Worm (Caenorhabditis elegans) whole organism, L4 larva: Measurements from ENCODE around the gene T12G3.2.

Source experiments
- ceh-28 ChIP-seq: fragments of 150-350 bp; optimal IDR thresholded peaks from 2 replicates; lab custom pipeline; 2014; ENCODE audit warnings: missing biosample characterization, missing genetic modification reagents, missing genetic modification characterization
- daf-8 ChIP-seq: fragments of 200-800 bp; sonication (Bioruptor generic); IDR thresholded peaks from 2 replicates; pipeline ENCODE4 v1.3.6; 2022; ENCODE audit warnings: missing genetic modification characterization, missing compliant biosample characterization
- mxl-3 ChIP-seq: fragments of 200-800 bp; sonication (Bioruptor generic); optimal IDR thresholded peaks from 2 replicates; lab custom pipeline; 2018; ENCODE audit warnings: mild to moderate bottlenecking, missing genetic modification characterization, missing compliant biosample characterization
- nhr-237 ChIP-seq: sonication (generic microtip); optimal IDR thresholded peaks from 2 replicates; lab custom pipeline; 2017; ENCODE audit warnings: missing biosample characterization, missing genetic modification characterization

DNA sequence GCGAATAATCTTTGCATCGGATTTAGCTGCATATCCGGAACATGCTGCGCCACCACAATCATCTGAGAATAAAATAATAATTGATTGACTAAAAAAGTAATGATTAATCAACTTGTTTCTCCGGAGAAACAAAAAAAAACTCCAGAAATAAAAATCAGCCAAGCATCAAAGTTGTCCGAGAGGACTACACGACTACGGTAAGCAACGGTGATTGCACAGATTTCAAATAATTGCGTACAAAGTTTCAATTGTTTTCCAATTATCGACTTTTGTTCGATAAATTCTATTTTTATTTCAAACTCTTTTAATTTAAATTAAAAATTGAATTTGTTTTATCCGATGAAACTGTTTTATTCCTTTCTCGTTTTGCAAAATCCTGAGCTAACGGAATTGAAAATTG lies 46.6 kb upstream of the T12G3.2 start, which contains the start of gene cpsf-4:
- TF ChIP-seq nhr-237 (tag; lab: Kevin White, UChicago) (no peak), daf-8 (GFP tag; lab: Robert Waterston, UW) (no peak), ceh-28 (tag; lab: Kevin White, UChicago) (no peak), mxl-3 (GFP tag; lab: Kevin White, UChicago) (no peak)
